Worm (Caenorhabditis elegans) whole organism, L4 larva: ENCODE results near the gene C56G2.4.

Source experiments
- F37D6.2 ChIP-seq: sonication (generic microtip); optimal IDR thresholded peaks from 2 replicates; lab custom pipeline; 2016; ENCODE audit warnings: mild to moderate bottlenecking, missing genetic modification characterization, missing compliant biosample characterization
- T20F7.1 ChIP-seq: fragments of 200-800 bp; sonication (Bioruptor generic); optimal IDR thresholded peaks from 2 replicates; lab custom pipeline; 2018; ENCODE audit warnings: mild to moderate bottlenecking, missing genetic modification characterization, missing compliant biosample characterization
- Y48G9A.11 ChIP-seq: fragments of 200-800 bp; sonication (Bioruptor generic); IDR thresholded peaks from 2 replicates; pipeline ENCODE4 v1.3.6; 2022; ENCODE audit warnings: missing genetic modification reagents, missing genetic modification characterization, missing compliant biosample characterization
- Y75B8A.6 ChIP-seq: fragments of 200-800 bp; sonication (Bioruptor generic); IDR thresholded peaks from 2 replicates; pipeline ENCODE4 v1.3.6; 2022; ENCODE audit warnings: missing genetic modification reagents, missing genetic modification characterization, missing compliant biosample characterization
- aha-1 ChIP-seq: fragments of 150-350 bp; peaks from one replicate; lab custom pipeline; 2014; ENCODE audit warnings: missing biosample characterization, missing genetic modification characterization
- ces-1 ChIP-seq: fragments of 150-350 bp; sonication (generic microtip); optimal IDR thresholded peaks from 4 replicates; lab custom pipeline; 2014; ENCODE audit warnings: missing biosample characterization, missing genetic modification reagents, missing genetic modification characterization
- daf-16 ChIP-seq, 3 experiments: sonication (generic microtip); optimal IDR thresholded peaks; 2 replicates each; lab custom pipeline; 2016 to 2017; ENCODE audit warnings: missing genetic modification characterization in 3 of 3, missing genetic modification reagents in 3 of 3, mild to moderate bottlenecking in 2 of 3, missing compliant biosample characterization in 2 of 3, missing biosample characterization in 1 of 3, moderate library complexity in 1 of 3
- daf-8 ChIP-seq: fragments of 200-800 bp; sonication (Bioruptor generic); IDR thresholded peaks from 2 replicates; pipeline ENCODE4 v1.3.6; 2022; ENCODE audit warnings: missing genetic modification characterization, missing compliant biosample characterization
- dmd-6 ChIP-seq: fragments of 200-800 bp; sonication (Bioruptor generic); IDR thresholded peaks from 2 replicates; pipeline ENCODE4 v1.3.6; 2022; ENCODE audit warnings: missing genetic modification reagents, missing genetic modification characterization, missing compliant biosample characterization
- dpl-1 ChIP-seq: fragments of 150-350 bp; optimal IDR thresholded peaks from 2 replicates; lab custom pipeline; 2014; ENCODE audit warnings: missing biosample characterization, missing genetic modification reagents, missing genetic modification characterization
- dve-1 ChIP-seq: sonication (generic microtip); optimal IDR thresholded peaks from 2 replicates; lab custom pipeline; 2017; ENCODE audit warnings: antibody characterized with exemption, mild to moderate bottlenecking, missing genetic modification characterization, missing compliant biosample characterization; ENCODE audit not compliant: insufficient read depth
- egl-27 ChIP-seq: sonication (generic microtip); optimal IDR thresholded peaks from 3 replicates; lab custom pipeline; 2017; ENCODE audit warnings: missing biosample characterization, missing genetic modification reagents, missing genetic modification characterization
- hif-1 ChIP-seq, 2 experiments: sonication (generic microtip); optimal IDR thresholded peaks; 2 replicates each; lab custom pipeline; 2016 to 2017; ENCODE audit warnings: missing compliant biosample characterization in 2 of 2, missing genetic modification characterization in 2 of 2, missing genetic modification reagents in 2 of 2, missing genotype in 2 of 2, mild to moderate bottlenecking in 1 of 2
- hlh-11 ChIP-seq: fragments of 200-800 bp; sonication (Bioruptor generic); optimal IDR thresholded peaks from 2 replicates; lab custom pipeline; 2018; ENCODE audit warnings: mild to moderate bottlenecking, missing genetic modification characterization, missing compliant biosample characterization
- hlh-30 ChIP-seq: sonication (generic microtip); optimal IDR thresholded peaks from 2 replicates; lab custom pipeline; 2017; ENCODE audit warnings: antibody characterized with exemption, mild to moderate bottlenecking, missing genetic modification characterization, missing compliant biosample characterization; ENCODE audit not compliant: insufficient read depth
- hmg-1.1 ChIP-seq: fragments of 200-800 bp; sonication (Bioruptor generic); IDR thresholded peaks from 2 replicates; pipeline ENCODE4 v1.3.6; 2022; ENCODE audit warnings: missing genetic modification reagents, missing genetic modification characterization, missing compliant biosample characterization
- jun-1 ChIP-seq: fragments of 150-350 bp; optimal IDR thresholded peaks from 2 replicates; lab custom pipeline; 2014; ENCODE audit warnings: missing biosample characterization, missing genetic modification reagents, missing genetic modification characterization
- lin-1 ChIP-seq: fragments of 200-800 bp; sonication (Bioruptor generic); IDR thresholded peaks from 2 replicates; pipeline ENCODE4 v1.3.6; 2022; ENCODE audit warnings: missing genetic modification reagents, missing genetic modification characterization, missing compliant biosample characterization
- lin-13 ChIP-seq: fragments of 150-350 bp; optimal IDR thresholded peaks from 2 replicates; lab custom pipeline; 2014; ENCODE audit warnings: missing biosample characterization, missing genetic modification reagents, missing genetic modification characterization
- lin-38 ChIP-seq: fragments of 200-800 bp; sonication (Bioruptor generic); IDR thresholded peaks from 2 replicates; pipeline ENCODE4 v1.3.6; 2022; ENCODE audit warnings: missing genetic modification reagents, missing genetic modification characterization, missing compliant biosample characterization
- lir-3 ChIP-seq: sonication (generic microtip); optimal IDR thresholded peaks from 2 replicates; lab custom pipeline; 2016; ENCODE audit warnings: mild to moderate bottlenecking, missing genetic modification characterization, missing compliant biosample characterization
- lsy-2 ChIP-seq, 2 experiments: fragments of 150-350 bp in 1 of 2; sonication (generic microtip) in 1 of 2; optimal IDR thresholded peaks; 2 replicates each; lab custom pipeline; 2014 to 2017; ENCODE audit warnings: missing biosample characterization in 2 of 2, missing genetic modification characterization in 2 of 2
- mdl-1 ChIP-seq, 2 experiments: fragments of 150-350 bp in 1 of 2; sonication (generic microtip) in 1 of 2; optimal IDR thresholded peaks; 2 replicates each; lab custom pipeline; 2014 to 2017; ENCODE audit warnings: missing biosample characterization in 2 of 2, missing genetic modification characterization in 2 of 2
- mep-1 ChIP-seq: fragments of 150-350 bp; sonication (generic microtip); optimal IDR thresholded peaks from 3 replicates; lab custom pipeline; 2014; ENCODE audit warnings: missing biosample characterization, missing genetic modification characterization
- mes-2 ChIP-seq: sonication (generic microtip); optimal IDR thresholded peaks from 2 replicates; lab custom pipeline; 2016; ENCODE audit warnings: missing genotype, mild to moderate bottlenecking, missing genetic modification characterization, missing compliant biosample characterization; ENCODE audit not compliant: poor library complexity, severe bottlenecking
- mxl-3 ChIP-seq: fragments of 200-800 bp; sonication (Bioruptor generic); optimal IDR thresholded peaks from 2 replicates; lab custom pipeline; 2018; ENCODE audit warnings: mild to moderate bottlenecking, missing genetic modification characterization, missing compliant biosample characterization
- nhr-28 ChIP-seq: fragments of 150-350 bp; optimal IDR thresholded peaks from 2 replicates; lab custom pipeline; 2014; ENCODE audit warnings: missing biosample characterization, missing genetic modification characterization
- nhr-48 ChIP-seq: sonication (generic microtip); optimal IDR thresholded peaks from 2 replicates; lab custom pipeline; 2016; ENCODE audit warnings: mild to moderate bottlenecking, missing genetic modification characterization, missing compliant biosample characterization
- nhr-6 ChIP-seq: fragments of 150-350 bp; optimal IDR thresholded peaks from 2 replicates; lab custom pipeline; 2014; ENCODE audit warnings: missing biosample characterization, missing genetic modification characterization
- nhr-77 ChIP-seq: fragments of 150-350 bp; optimal IDR thresholded peaks from 2 replicates; lab custom pipeline; 2014; ENCODE audit warnings: missing biosample characterization, missing genetic modification characterization
- php-3 ChIP-seq: fragments of 200-800 bp; sonication (Bioruptor generic); IDR thresholded peaks from 2 replicates; pipeline ENCODE4 v1.3.6; 2022; ENCODE audit warnings: missing genetic modification reagents, missing genetic modification characterization, missing compliant biosample characterization
- pqm-1 ChIP-seq: sonication (generic microtip); optimal IDR thresholded peaks from 2 replicates; lab custom pipeline; 2017; ENCODE audit warnings: missing biosample characterization, missing genetic modification characterization
- saeg-2 ChIP-seq: fragments of 200-800 bp; sonication (Bioruptor generic); IDR thresholded peaks from 2 replicates; pipeline ENCODE4 v1.3.6; 2022; ENCODE audit warnings: missing genetic modification reagents, missing genetic modification characterization, missing compliant biosample characterization
- set-16 ChIP-seq: fragments of 200-800 bp; sonication (Bioruptor generic); IDR thresholded peaks from 2 replicates; pipeline ENCODE4 v1.3.6; 2022; ENCODE audit warnings: missing genetic modification reagents, missing genetic modification characterization, missing compliant biosample characterization
- snpc-1.2 ChIP-seq: fragments of 200-800 bp; sonication (Bioruptor generic); IDR thresholded peaks from 2 replicates; pipeline ENCODE4 v1.3.6; 2022; ENCODE audit warnings: missing genetic modification reagents, missing genetic modification characterization, missing compliant biosample characterization
- unc-130 ChIP-seq: sonication (generic microtip); optimal IDR thresholded peaks from 2 replicates; lab custom pipeline; 2016; ENCODE audit warnings: missing genetic modification reagents, missing genetic modification characterization, missing compliant biosample characterization
- unc-39 ChIP-seq: sonication (generic microtip); optimal IDR thresholded peaks from 2 replicates; lab custom pipeline; 2017; ENCODE audit warnings: missing biosample characterization, missing genetic modification characterization
- zfp-3 ChIP-seq: fragments of 200-800 bp; sonication (Bioruptor generic); conservative IDR thresholded peaks from 2 replicates; pipeline ENCODE4 v1.3.6; 2022; ENCODE audit warnings: missing genetic modification reagents, missing genetic modification characterization, missing compliant biosample characterization
- zip-2 ChIP-seq: fragments of 150-350 bp; optimal IDR thresholded peaks from 2 replicates; lab custom pipeline; 2014; ENCODE audit warnings: missing biosample characterization, missing genetic modification characterization
- ztf-7 ChIP-seq: fragments of 150-350 bp; optimal IDR thresholded peaks from 2 replicates; lab custom pipeline; 2014; ENCODE audit warnings: missing biosample characterization, missing genetic modification characterization

Gene C56G2.4

ce11 chrIII:6360825-6361224 lies 29.3 kb downstream of the C56G2.4 start:
- TF ChIP-seq hlh-30 (tag; lab: Kevin White, UChicago) (peak; percentile 78), mep-1 (no peak), lsy-2 (tag; optimal IDR thresholded peaks at IDR 0.05; lab: Kevin White, UChicago) (peak in 1 of 2 experiments; percentile 24), mxl-3 (peak; percentile 67), Y48G9A.11 (GFP tag; lab: Robert Waterston, UW) (no peak), Y75B8A.6 (no peak), nhr-28 (peak; percentile 90), hlh-11 (tag; lab: Kevin White, UChicago) (peak; percentile 14), dmd-6 (GFP tag; lab: Robert Waterston, UW) (peak; percentile 71), hmg-1.1 (GFP tag; lab: Robert Waterston, UW) (0 out of 2 replicates have a peak, but pooled peaks have one; percentile 7), mes-2 (peak; percentile 19), mdl-1 (tag; optimal IDR thresholded peaks at IDR 0.05; lab: Kevin White, UChicago) (peak in 1 of 2 experiments; percentile 50), aha-1 (tag; lab: Kevin White, UChicago) (peak; percentile 95), dpl-1 (peak; percentile 7), nhr-77 (peak; percentile 24)

ce11 chrIII:6361560-6361959 lies 30.0 kb downstream of the C56G2.4 start:
- TF ChIP-seq snpc-1.2 (no peak), set-16 (no peak), F37D6.2 (tag; lab: Kevin White, UChicago) (no peak), daf-8 (no peak), nhr-48 (tag; lab: Kevin White, UChicago) (peak; percentile 50), mdl-1 (tag; optimal IDR thresholded peaks at IDR 0.05; lab: Kevin White, UChicago) (peak in 1 of 2 experiments; percentile 66), egl-27 (tag; lab: Kevin White, UChicago) (no peak), nhr-28 (peak; percentile 84), lin-13 (GFP tag; lab: Kevin White, UChicago) (peak; percentile 7), ces-1 (GFP tag; lab: Kevin White, UChicago) (no peak), lir-3 (no peak), lin-38 (GFP tag; lab: Robert Waterston, UW) (no peak), hlh-11 (tag; lab: Kevin White, UChicago) (peak; percentile 89), nhr-77 (peak; percentile 41), dmd-6 (GFP tag; lab: Robert Waterston, UW) (peak; percentile 93), mes-2 (peak; percentile 2), zfp-3 (GFP tag; lab: Robert Waterston, UW) (no peak), nhr-6 (tag; lab: Kevin White, UChicago) (peak; percentile 52), lin-1 (GFP tag; lab: Robert Waterston, UW) (peak; percentile 55; the same call in 1 of the 2 replicates), saeg-2 (no peak), php-3 (GFP tag; lab: Robert Waterston, UW) (peak; percentile 61; the same call in 1 of the 2 replicates), zip-2 (tag; lab: Kevin White, UChicago) (peak; percentile 25), jun-1 (tag; lab: Kevin White, UChicago) (no peak), T20F7.1 (GFP tag; lab: Kevin White, UChicago) (peak; percentile 46), hif-1 (tag; optimal IDR thresholded peaks at IDR 0.05; lab: Kevin White, UChicago) (no peak), aha-1 (tag; lab: Kevin White, UChicago) (peak; percentile 7), ztf-7 (tag; lab: Kevin White, UChicago) (peak; percentile 4), pqm-1 (tag; lab: Kevin White, UChicago) (peak; percentile 95), lsy-2 (tag; optimal IDR thresholded peaks at IDR 0.05; lab: Kevin White, UChicago) (peak; percentile 25 to 34), daf-16 (GFP tag; optimal IDR thresholded peaks at IDR 0.05; lab: Kevin White, UChicago) (peak in 1 of 2 experiments; percentile 15), daf-16 (tag; optimal IDR thresholded peaks at IDR 0.05; lab: Kevin White, UChicago) (peak; percentile 80), mep-1 (peak; percentile 32), unc-39 (tag; lab: Kevin White, UChicago) (no peak), dve-1 (tag; lab: Kevin White, UChicago) (peak; percentile 88), unc-130 (no peak), hlh-30 (tag; lab: Kevin White, UChicago) (peak; percentile 35)
